Worm (Caenorhabditis elegans) whole organism, L1 larva: ENCODE data around the gene lin-25.

Experiments
- C04F5.9 ChIP-seq: sonication (generic microtip); optimal IDR thresholded peaks from 2 replicates; lab custom pipeline; 2016; ENCODE audit warnings: missing genetic modification characterization, missing compliant biosample characterization
- F16B12.6 ChIP-seq: fragments of 150-350 bp; optimal IDR thresholded peaks from 2 replicates; lab custom pipeline; 2014; ENCODE audit warnings: missing biosample characterization, missing genetic modification characterization
- aha-1 ChIP-seq: fragments of 150-350 bp; optimal IDR thresholded peaks from 2 replicates; lab custom pipeline; 2014; ENCODE audit warnings: missing biosample characterization, missing genetic modification characterization
- alr-1 ChIP-seq: fragments of 200-800 bp; sonication (Bioruptor generic); optimal IDR thresholded peaks from 2 replicates; lab custom pipeline; 2018; ENCODE audit warnings: borderline replicate concordance, mild to moderate bottlenecking, missing genetic modification characterization, missing compliant biosample characterization
- aly-2 ChIP-seq: fragments of 150-350 bp; optimal IDR thresholded peaks from 2 replicates; lab custom pipeline; 2014; ENCODE audit warnings: missing biosample characterization, missing genetic modification characterization
- ama-1 ChIP-seq: fragments of 150-350 bp; optimal IDR thresholded peaks from 2 replicates; lab custom pipeline; 2014
- blmp-1 ChIP-seq: fragments of 150-350 bp; optimal IDR thresholded peaks from 2 replicates; lab custom pipeline; 2014; ENCODE audit warnings: missing biosample characterization, missing genetic modification characterization
- ceh-8 ChIP-seq: fragments of 200-800 bp; sonication (Bioruptor generic); optimal IDR thresholded peaks from 2 replicates; lab custom pipeline; 2018; ENCODE audit warnings: mild to moderate bottlenecking, missing genetic modification characterization, moderate library complexity, missing compliant biosample characterization
- ceh-82 ChIP-seq, 3 experiments: fragments of 150-350 bp in 1 of 3; sonication (generic microtip) in 2 of 3; optimal IDR thresholded peaks; 2 replicates each; lab custom pipeline; 2014 to 2017; ENCODE audit warnings: missing biosample characterization in 3 of 3, missing genetic modification characterization in 3 of 3
- ceh-90 ChIP-seq: sonication (generic microtip); optimal IDR thresholded peaks from 2 replicates; lab custom pipeline; 2016; ENCODE audit warnings: missing genetic modification characterization, missing compliant biosample characterization
- ces-1 ChIP-seq: fragments of 150-350 bp; optimal IDR thresholded peaks from 2 replicates; lab custom pipeline; 2014; ENCODE audit warnings: missing biosample characterization, missing genetic modification reagents, missing genetic modification characterization
- efl-1 ChIP-seq, 4 experiments: fragments of 150-350 bp; optimal IDR thresholded peaks in 3 of 4; peaks in 1 of 4; 1 replicate in 1 of 4; 2 replicates in 3 of 4; lab custom pipeline; 2014; ENCODE audit warnings: missing biosample characterization in 2 of 4, missing genetic modification characterization in 2 of 4, missing genetic modification reagents in 2 of 4
- efl-3 ChIP-seq: fragments of 200-800 bp; sonication (Bioruptor generic); optimal IDR thresholded peaks from 2 replicates; lab custom pipeline; 2018; ENCODE audit warnings: mild to moderate bottlenecking, missing genetic modification characterization, missing compliant biosample characterization
- elt-2 ChIP-seq: sonication (generic microtip); optimal IDR thresholded peaks from 2 replicates; lab custom pipeline; 2016; ENCODE audit warnings: missing genetic modification characterization, mild to moderate bottlenecking, inconsistent platforms, missing compliant biosample characterization, missing genetic modification reagents
- hlh-4 ChIP-seq: sonication (generic microtip); optimal IDR thresholded peaks from 2 replicates; lab custom pipeline; 2016; ENCODE audit warnings: mild to moderate bottlenecking, missing genetic modification characterization, missing compliant biosample characterization
- isw-1 ChIP-seq: fragments of 200-800 bp; sonication (Bioruptor generic); IDR thresholded peaks from 2 replicates; pipeline ENCODE4 v1.3.6; 2022; ENCODE audit warnings: missing genetic modification characterization, missing compliant biosample characterization
- lin-15B ChIP-seq: fragments of 150-350 bp; sonication (generic microtip); optimal IDR thresholded peaks from 3 replicates; lab custom pipeline; 2014; ENCODE audit warnings: missing biosample characterization, missing genetic modification characterization
- lin-35 ChIP-seq, 2 experiments: fragments of 150-350 bp; optimal IDR thresholded peaks; 2 replicates each; lab custom pipeline; 2014; ENCODE audit warnings: missing biosample characterization in 2 of 2, missing genetic modification characterization in 2 of 2, missing genetic modification reagents in 2 of 2
- mdl-1 ChIP-seq, 2 experiments: fragments of 150-350 bp; optimal IDR thresholded peaks; 2 replicates each; lab custom pipeline; 2014 to 2017; ENCODE audit warnings: missing biosample characterization in 2 of 2, missing genetic modification characterization in 2 of 2, inconsistent platforms in 1 of 2
- mep-1 ChIP-seq: fragments of 150-350 bp; optimal IDR thresholded peaks from 2 replicates; lab custom pipeline; 2014; ENCODE audit warnings: missing biosample characterization, missing genetic modification characterization
- nhr-12 ChIP-seq: sonication (generic microtip); optimal IDR thresholded peaks from 2 replicates; lab custom pipeline; 2017; ENCODE audit warnings: missing biosample characterization, missing genetic modification characterization
- nhr-28 ChIP-seq: fragments of 150-350 bp; optimal IDR thresholded peaks from 2 replicates; lab custom pipeline; 2014; ENCODE audit warnings: missing biosample characterization, missing genetic modification characterization
- nhr-71 ChIP-seq: sonication (generic microtip); optimal IDR thresholded peaks from 2 replicates; lab custom pipeline; 2016; ENCODE audit warnings: mild to moderate bottlenecking, missing genetic modification characterization, moderate library complexity, missing compliant biosample characterization
- pax-3 ChIP-seq: fragments of 200-800 bp; sonication (Bioruptor generic); optimal IDR thresholded peaks from 2 replicates; lab custom pipeline; 2018; ENCODE audit warnings: mild to moderate bottlenecking, missing genetic modification characterization, moderate library complexity, missing compliant biosample characterization
- pqm-1 ChIP-seq: sonication (generic microtip); optimal IDR thresholded peaks from 3 replicates; lab custom pipeline; 2017; ENCODE audit warnings: missing biosample characterization, missing genetic modification characterization
- rnt-1 ChIP-seq: sonication (generic microtip); optimal IDR thresholded peaks from 2 replicates; lab custom pipeline; 2016; ENCODE audit warnings: mild to moderate bottlenecking, missing genetic modification characterization, moderate library complexity, missing compliant biosample characterization
- skn-1 ChIP-seq: fragments of 150-350 bp; optimal IDR thresholded peaks from 2 replicates; lab custom pipeline; 2014; ENCODE audit warnings: missing biosample characterization, missing genetic modification characterization
- snpc-4 ChIP-seq: fragments of 150-350 bp; optimal IDR thresholded peaks from 2 replicates; lab custom pipeline; 2014; ENCODE audit warnings: missing biosample characterization, missing genetic modification characterization
- snu-23 ChIP-seq: sonication (generic microtip); optimal IDR thresholded peaks from 2 replicates; lab custom pipeline; 2016; ENCODE audit warnings: missing genetic modification characterization, missing compliant biosample characterization
- sox-4 ChIP-seq: sonication (generic microtip); optimal IDR thresholded peaks from 2 replicates; lab custom pipeline; 2016; ENCODE audit warnings: missing genetic modification characterization, missing compliant biosample characterization
- tbx-2 ChIP-seq: sonication (generic microtip); optimal IDR thresholded peaks from 2 replicates; lab custom pipeline; 2016; ENCODE audit warnings: missing genetic modification characterization, missing compliant biosample characterization
- unc-130 ChIP-seq: fragments of 150-350 bp; optimal IDR thresholded peaks from 2 replicates; lab custom pipeline; 2017; ENCODE audit warnings: missing biosample characterization, missing genetic modification characterization, inconsistent platforms
- unc-98 ChIP-seq: fragments of 200-800 bp; sonication (Bioruptor generic); IDR thresholded peaks from 2 replicates; pipeline ENCODE4 v1.3.6; 2022; ENCODE audit warnings: missing genetic modification characterization, missing compliant biosample characterization
- xbp-1 ChIP-seq: sonication (generic microtip); optimal IDR thresholded peaks from 2 replicates; lab custom pipeline; 2016; ENCODE audit warnings: missing genetic modification characterization, missing compliant biosample characterization
- zag-1 ChIP-seq: fragments of 150-350 bp; optimal IDR thresholded peaks from 2 replicates; lab custom pipeline; 2014; ENCODE audit warnings: missing biosample characterization, missing genetic modification characterization
- zip-4 ChIP-seq: fragments of 200-800 bp; sonication (Bioruptor generic); optimal IDR thresholded peaks from 2 replicates; lab custom pipeline; 2018; ENCODE audit warnings: mild to moderate bottlenecking, missing genetic modification characterization, moderate library complexity, missing compliant biosample characterization

The lin-25 gene

DNA sequence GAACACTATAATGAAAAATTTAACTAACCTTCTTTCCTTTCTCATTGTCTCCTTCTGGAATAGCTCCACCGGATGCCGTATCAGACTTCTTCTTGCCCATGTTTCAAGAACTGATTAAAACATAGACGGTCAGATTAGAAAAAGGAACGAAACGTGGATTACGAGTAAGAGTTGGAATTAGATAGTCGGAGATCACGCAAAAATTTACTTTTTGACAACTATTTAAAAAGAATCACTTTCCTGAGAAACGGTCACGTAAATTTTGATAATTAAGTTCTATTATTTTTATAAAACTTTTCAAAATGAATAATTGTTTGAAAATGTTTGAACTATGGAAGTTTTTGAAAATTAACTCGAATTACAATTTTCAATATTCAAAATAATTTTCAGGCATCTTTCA is 37.6 kb upstream of the lin-25 start, which contains the start of gene cyc-2.2:
TSS of gene cyc-2.2 (minus strand) at position 101 of the 400 bp plus-strand sequence.
- TF ChIP-seq pqm-1 (tag; lab: Kevin White, UChicago) (no peak), zag-1 (tag; lab: Kevin White, UChicago) (no peak), lin-15B (tag; lab: Kevin White, UChicago) (no peak), nhr-71 (tag; lab: Kevin White, UChicago) (no peak), C04F5.9 (tag; lab: Kevin White, UChicago) (no peak)

DNA sequence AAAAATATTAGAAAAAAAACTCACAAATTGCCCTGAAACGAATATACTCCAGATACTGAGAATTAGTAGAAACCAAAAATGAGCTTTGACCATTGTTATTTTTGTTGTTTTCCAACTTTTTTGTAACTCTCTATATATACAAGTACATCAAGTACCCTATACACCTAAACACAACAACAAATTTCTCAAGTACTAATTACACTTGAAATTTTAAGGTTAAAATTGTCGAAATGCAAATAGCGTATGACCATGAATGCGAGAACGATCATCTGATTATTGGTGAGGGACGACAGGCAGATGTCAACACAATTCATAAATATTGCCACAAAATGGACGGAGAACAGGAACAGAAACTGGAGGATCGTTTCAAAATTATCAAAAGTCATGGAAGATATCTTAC is 25.4 kb upstream of the lin-25 start, which contains the start of gene F56H9.9:
TSS of gene F56H9.9 (minus strand) at position 101 of the 400 bp plus-strand sequence.
- TF ChIP-seq ceh-82 (tag; optimal IDR thresholded peaks at IDR 0.05; lab: Kevin White, UChicago) (no peak), xbp-1 (tag; lab: Kevin White, UChicago) (no peak), efl-1 (optimal IDR thresholded peaks at IDR 0.05; lab: Kevin White, UChicago) (no peak), efl-1 (GFP tag; optimal IDR thresholded peaks at IDR 0.05 in 1 of 2; lab: Kevin White, UChicago) (no peak), ceh-90 (tag; lab: Kevin White, UChicago) (no peak), tbx-2 (no peak), aly-2 (tag; lab: Kevin White, UChicago) (no peak), aha-1 (tag; lab: Kevin White, UChicago) (no peak), ces-1 (GFP tag; lab: Kevin White, UChicago) (no peak), unc-98 (GFP tag; lab: Robert Waterston, UW) (no peak), mdl-1 (tag; optimal IDR thresholded peaks at IDR 0.05; lab: Kevin White, UChicago) (no peak), hlh-4 (tag; lab: Kevin White, UChicago) (no peak), ceh-8 (GFP tag; lab: Kevin White, UChicago) (no peak), zip-4 (no peak), alr-1 (tag; lab: Kevin White, UChicago) (no peak), F16B12.6 (tag; lab: Kevin White, UChicago) (no peak), nhr-28 (tag; lab: Kevin White, UChicago) (no peak), skn-1 (tag; lab: Kevin White, UChicago) (no peak), ama-1 (lab: Kevin White, UChicago) (no peak), mep-1 (tag; lab: Kevin White, UChicago) (no peak), efl-3 (GFP tag; lab: Kevin White, UChicago) (no peak)
- TF ChIP-seq, all 84 proteins: peak for 0

DNA sequence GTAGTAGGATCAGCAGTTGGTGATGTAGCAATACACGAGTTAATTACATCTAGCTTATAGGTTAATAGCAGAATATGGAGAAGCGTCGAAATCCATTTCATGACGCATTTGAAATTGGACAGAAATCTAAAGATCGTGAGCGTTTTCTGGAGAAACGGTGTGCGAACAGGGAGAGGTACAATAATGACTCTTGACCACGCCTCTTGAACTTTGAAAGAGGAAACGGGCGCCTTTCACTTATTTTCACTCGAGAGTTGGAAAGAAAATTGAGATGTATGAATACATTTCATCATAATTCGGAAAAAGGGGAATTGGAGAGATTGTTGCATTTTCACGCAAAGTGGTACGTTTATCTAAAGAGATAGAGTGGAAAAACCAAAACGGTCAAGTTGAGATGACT is 20.0 kb upstream of the lin-25 start, which contains the start of gene F56H9.6:
TSS of gene F56H9.6 (minus strand) at position 101 of the 400 bp plus-strand sequence.
- TF ChIP-seq sox-4 (tag; lab: Kevin White, UChicago) (no peak), blmp-1 (tag; lab: Kevin White, UChicago) (peak; percentile 31)

DNA sequence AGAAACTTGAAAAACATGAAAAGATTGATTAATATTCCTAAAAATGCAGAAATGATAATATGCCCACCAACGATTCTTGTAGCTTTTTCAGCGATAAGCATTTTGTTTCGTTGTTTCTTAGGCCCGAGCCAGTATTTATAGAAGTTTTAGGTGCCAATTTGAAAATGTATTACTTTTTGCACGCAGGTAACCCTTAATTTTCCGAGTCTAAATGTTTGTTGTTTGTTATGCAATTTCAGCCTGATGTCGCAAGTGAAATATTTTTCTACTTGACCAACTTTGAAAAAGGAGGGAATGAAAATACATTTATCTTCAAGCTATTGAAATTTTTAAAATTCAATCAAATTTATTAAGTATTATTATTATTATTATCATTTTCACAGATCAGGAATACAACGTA is 17.7 kb upstream of the lin-25 start, which contains the start of gene srx-113:
TSS of gene srx-113 (minus strand) at position 101 of the 400 bp plus-strand sequence.
- no peak for TF ChIP-seq snu-23
- TF ChIP-seq pax-3 (tag; lab: Kevin White, UChicago) = peak; percentile 14

DNA sequence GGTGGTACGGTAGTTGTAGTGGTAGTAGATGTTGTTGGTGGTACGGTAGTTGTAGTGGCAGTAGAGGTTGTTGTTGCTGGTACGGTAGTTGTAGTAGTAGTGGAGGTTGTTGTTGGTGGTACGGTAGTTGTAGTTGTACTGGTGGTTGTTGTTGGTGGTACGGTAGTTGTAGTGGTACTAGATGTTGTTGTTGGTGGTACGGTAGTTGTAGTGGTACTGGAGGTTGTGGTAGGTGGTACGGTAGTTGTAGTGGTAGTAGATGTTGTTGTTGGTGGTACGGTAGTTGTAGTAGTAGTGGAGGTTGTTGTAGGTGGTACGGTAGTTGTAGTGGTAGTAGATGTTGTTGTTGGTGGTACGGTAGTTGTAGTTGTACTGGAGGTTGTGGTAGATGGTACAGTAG is 16.7 kb upstream of the lin-25 start:
- TF ChIP-seq nhr-12 (tag; lab: Kevin White, UChicago) (no peak), unc-130 (tag; lab: Kevin White, UChicago) (no peak)

DNA sequence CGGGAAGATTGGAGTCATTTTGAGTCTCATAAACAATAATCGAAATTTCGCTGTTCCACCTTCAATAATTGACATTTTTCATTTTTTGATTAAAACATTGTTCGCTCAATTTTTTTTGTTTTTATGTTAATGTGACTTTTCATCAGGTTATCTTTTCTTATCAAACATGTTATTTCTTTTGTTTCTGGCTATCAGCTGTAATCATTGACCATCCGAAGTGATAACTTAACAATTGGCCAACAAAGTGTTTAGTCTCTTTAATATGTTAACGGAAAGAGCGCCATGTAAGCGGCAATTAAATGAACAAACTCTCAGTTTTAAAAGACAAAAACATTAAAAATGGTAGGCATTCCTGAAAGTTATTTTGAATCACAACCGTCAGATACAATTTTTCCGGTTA is 15.7 kb upstream of the lin-25 start:
- TF ChIP-seq isw-1 (no peak), lin-35 (GFP tag; optimal IDR thresholded peaks at IDR 0.05; lab: Kevin White, UChicago) (peak in 1 of 2 experiments; percentile 22), snpc-4 (tag; lab: Kevin White, UChicago) (no peak), elt-2 (tag; lab: Kevin White, UChicago) (peak; percentile 85), rnt-1 (no peak)
